Worm (Caenorhabditis elegans) whole organism, L1 larva: ENCODE measurements around the gene T26C12.2.

ENCODE experiments used
- C04F5.9 ChIP-seq: sonication (generic microtip); optimal IDR thresholded peaks from 2 replicates; lab custom pipeline; 2016; ENCODE audit warnings: missing genetic modification characterization, missing compliant biosample characterization
- F16B12.6 ChIP-seq: fragments of 150-350 bp; optimal IDR thresholded peaks from 2 replicates; lab custom pipeline; 2014; ENCODE audit warnings: missing biosample characterization, missing genetic modification characterization
- Y116A8C.19 ChIP-seq: sonication (generic microtip); optimal IDR thresholded peaks from 2 replicates; lab custom pipeline; 2016; ENCODE audit warnings: missing compliant biosample characterization, missing genetic modification characterization, borderline replicate concordance
- alr-1 ChIP-seq: fragments of 200-800 bp; sonication (Bioruptor generic); optimal IDR thresholded peaks from 2 replicates; lab custom pipeline; 2018; ENCODE audit warnings: borderline replicate concordance, mild to moderate bottlenecking, missing genetic modification characterization, missing compliant biosample characterization
- aly-2 ChIP-seq: fragments of 150-350 bp; optimal IDR thresholded peaks from 2 replicates; lab custom pipeline; 2014; ENCODE audit warnings: missing biosample characterization, missing genetic modification characterization
- ama-1 ChIP-seq: fragments of 150-350 bp; optimal IDR thresholded peaks from 2 replicates; lab custom pipeline; 2014
- blmp-1 ChIP-seq: fragments of 150-350 bp; optimal IDR thresholded peaks from 2 replicates; lab custom pipeline; 2014; ENCODE audit warnings: missing biosample characterization, missing genetic modification characterization
- ceh-63 ChIP-seq: fragments of 200-800 bp; sonication (Bioruptor generic); optimal IDR thresholded peaks from 2 replicates; lab custom pipeline; 2018; ENCODE audit warnings: mild to moderate bottlenecking, missing genetic modification characterization, missing compliant biosample characterization
- ceh-8 ChIP-seq: fragments of 200-800 bp; sonication (Bioruptor generic); optimal IDR thresholded peaks from 2 replicates; lab custom pipeline; 2018; ENCODE audit warnings: mild to moderate bottlenecking, missing genetic modification characterization, moderate library complexity, missing compliant biosample characterization
- ceh-82 ChIP-seq, 3 experiments: fragments of 150-350 bp in 1 of 3; sonication (generic microtip) in 2 of 3; optimal IDR thresholded peaks; 2 replicates each; lab custom pipeline; 2014 to 2017; ENCODE audit warnings: missing biosample characterization in 3 of 3, missing genetic modification characterization in 3 of 3
- ceh-88 ChIP-seq: fragments of 200-800 bp; sonication (Bioruptor generic); IDR thresholded peaks from 2 replicates; pipeline ENCODE4 v1.3.6; 2022; ENCODE audit warnings: missing genetic modification characterization, missing compliant biosample characterization
- ces-1 ChIP-seq: fragments of 150-350 bp; optimal IDR thresholded peaks from 2 replicates; lab custom pipeline; 2014; ENCODE audit warnings: missing biosample characterization, missing genetic modification reagents, missing genetic modification characterization
- elt-2 ChIP-seq: sonication (generic microtip); optimal IDR thresholded peaks from 2 replicates; lab custom pipeline; 2016; ENCODE audit warnings: missing genetic modification characterization, mild to moderate bottlenecking, inconsistent platforms, missing compliant biosample characterization, missing genetic modification reagents
- ets-5 ChIP-seq: fragments of 200-800 bp; sonication (Bioruptor generic); IDR thresholded peaks from 2 replicates; pipeline ENCODE4 v1.3.6; 2022; ENCODE audit warnings: missing genetic modification characterization, missing compliant biosample characterization
- fkh-4 ChIP-seq: sonication (generic microtip); optimal IDR thresholded peaks from 2 replicates; lab custom pipeline; 2016; ENCODE audit warnings: missing compliant biosample characterization, missing genetic modification characterization, borderline replicate concordance
- fos-1 ChIP-seq: fragments of 150-350 bp; optimal IDR thresholded peaks from 2 replicates; lab custom pipeline; 2014; ENCODE audit warnings: missing biosample characterization, missing genetic modification characterization
- hlh-4 ChIP-seq: sonication (generic microtip); optimal IDR thresholded peaks from 2 replicates; lab custom pipeline; 2016; ENCODE audit warnings: mild to moderate bottlenecking, missing genetic modification characterization, missing compliant biosample characterization
- hpl-2 ChIP-seq: fragments of 150-350 bp; optimal IDR thresholded peaks from 2 replicates; lab custom pipeline; 2014; ENCODE audit warnings: missing biosample characterization, missing genetic modification reagents, missing genetic modification characterization
- irx-1 ChIP-seq: sonication (generic microtip); optimal IDR thresholded peaks from 2 replicates; lab custom pipeline; 2016; ENCODE audit warnings: missing genetic modification characterization, missing compliant biosample characterization
- isw-1 ChIP-seq: fragments of 200-800 bp; sonication (Bioruptor generic); IDR thresholded peaks from 2 replicates; pipeline ENCODE4 v1.3.6; 2022; ENCODE audit warnings: missing genetic modification characterization, missing compliant biosample characterization
- lin-13 ChIP-seq: fragments of 150-350 bp; optimal IDR thresholded peaks from 2 replicates; lab custom pipeline; 2014; ENCODE audit warnings: missing biosample characterization, missing genetic modification reagents, missing genetic modification characterization
- lin-14 ChIP-seq: fragments of 200-800 bp; sonication (Bioruptor generic); optimal IDR thresholded peaks from 2 replicates; lab custom pipeline; 2018; ENCODE audit warnings: mild to moderate bottlenecking, missing genetic modification characterization, moderate library complexity, missing compliant biosample characterization
- lin-39 ChIP-seq: fragments of 150-350 bp; optimal IDR thresholded peaks from 2 replicates; lab custom pipeline; 2014; ENCODE audit warnings: missing biosample characterization, missing genetic modification reagents, missing genetic modification characterization
- mep-1 ChIP-seq: fragments of 150-350 bp; optimal IDR thresholded peaks from 2 replicates; lab custom pipeline; 2014; ENCODE audit warnings: missing biosample characterization, missing genetic modification characterization
- nhr-237 ChIP-seq: fragments of 150-350 bp; optimal IDR thresholded peaks from 2 replicates; lab custom pipeline; 2014; ENCODE audit warnings: missing biosample characterization, missing genetic modification characterization
- nhr-71 ChIP-seq: sonication (generic microtip); optimal IDR thresholded peaks from 2 replicates; lab custom pipeline; 2016; ENCODE audit warnings: mild to moderate bottlenecking, missing genetic modification characterization, moderate library complexity, missing compliant biosample characterization
- nhr-77 ChIP-seq: fragments of 150-350 bp; optimal IDR thresholded peaks from 2 replicates; lab custom pipeline; 2014; ENCODE audit warnings: missing biosample characterization, missing genetic modification characterization
- nhr-84 ChIP-seq: sonication (generic microtip); optimal IDR thresholded peaks from 2 replicates; lab custom pipeline; 2017; ENCODE audit warnings: missing biosample characterization, missing genetic modification characterization
- nhr-90 ChIP-seq: sonication (generic microtip); optimal IDR thresholded peaks from 2 replicates; lab custom pipeline; 2016; ENCODE audit warnings: mild to moderate bottlenecking, missing genetic modification characterization, missing compliant biosample characterization; ENCODE audit not compliant: poor library complexity
- pag-3 ChIP-seq: sonication (generic microtip); optimal IDR thresholded peaks from 2 replicates; lab custom pipeline; 2017; ENCODE audit warnings: missing genetic modification characterization, mild to moderate bottlenecking, missing compliant biosample characterization, antibody characterized with exemption, borderline replicate concordance; ENCODE audit not compliant: insufficient read depth
- pax-3 ChIP-seq: fragments of 200-800 bp; sonication (Bioruptor generic); optimal IDR thresholded peaks from 2 replicates; lab custom pipeline; 2018; ENCODE audit warnings: mild to moderate bottlenecking, missing genetic modification characterization, moderate library complexity, missing compliant biosample characterization
- sox-4 ChIP-seq: sonication (generic microtip); optimal IDR thresholded peaks from 2 replicates; lab custom pipeline; 2016; ENCODE audit warnings: missing genetic modification characterization, missing compliant biosample characterization
- sup-37 ChIP-seq: fragments of 200-800 bp; sonication (Bioruptor generic); optimal IDR thresholded peaks from 2 replicates; lab custom pipeline; 2018; ENCODE audit warnings: mild to moderate bottlenecking, missing genetic modification characterization, missing compliant biosample characterization
- swsn-7 ChIP-seq: sonication (generic microtip); optimal IDR thresholded peaks from 2 replicates; lab custom pipeline; 2016; ENCODE audit warnings: missing genetic modification characterization, missing compliant biosample characterization
- tbx-2 ChIP-seq: sonication (generic microtip); optimal IDR thresholded peaks from 2 replicates; lab custom pipeline; 2016; ENCODE audit warnings: missing genetic modification characterization, missing compliant biosample characterization
- unc-130 ChIP-seq: fragments of 150-350 bp; optimal IDR thresholded peaks from 2 replicates; lab custom pipeline; 2017; ENCODE audit warnings: missing biosample characterization, missing genetic modification characterization, inconsistent platforms
- unc-62 ChIP-seq: fragments of 150-350 bp; optimal IDR thresholded peaks from 2 replicates; lab custom pipeline; 2014; ENCODE audit warnings: missing biosample characterization, missing genetic modification reagents, missing genetic modification characterization
- unc-98 ChIP-seq: fragments of 200-800 bp; sonication (Bioruptor generic); IDR thresholded peaks from 2 replicates; pipeline ENCODE4 v1.3.6; 2022; ENCODE audit warnings: missing genetic modification characterization, missing compliant biosample characterization
- vab-15 ChIP-seq: sonication (generic microtip); optimal IDR thresholded peaks from 2 replicates; lab custom pipeline; 2017; ENCODE audit warnings: missing genotype, mild to moderate bottlenecking, missing genetic modification characterization, missing compliant biosample characterization
- xbp-1 ChIP-seq: sonication (generic microtip); optimal IDR thresholded peaks from 2 replicates; lab custom pipeline; 2016; ENCODE audit warnings: missing genetic modification characterization, missing compliant biosample characterization
- zip-4 ChIP-seq: fragments of 200-800 bp; sonication (Bioruptor generic); optimal IDR thresholded peaks from 2 replicates; lab custom pipeline; 2018; ENCODE audit warnings: mild to moderate bottlenecking, missing genetic modification characterization, moderate library complexity, missing compliant biosample characterization
- ztf-11 ChIP-seq, 2 experiments: sonication (generic microtip); optimal IDR thresholded peaks; 2 replicates each; lab custom pipeline; 2016 to 2017; ENCODE audit warnings: missing genetic modification characterization in 2 of 2, missing biosample characterization in 1 of 2, missing compliant biosample characterization in 1 of 2

T26C12.2 gene

DNA sequence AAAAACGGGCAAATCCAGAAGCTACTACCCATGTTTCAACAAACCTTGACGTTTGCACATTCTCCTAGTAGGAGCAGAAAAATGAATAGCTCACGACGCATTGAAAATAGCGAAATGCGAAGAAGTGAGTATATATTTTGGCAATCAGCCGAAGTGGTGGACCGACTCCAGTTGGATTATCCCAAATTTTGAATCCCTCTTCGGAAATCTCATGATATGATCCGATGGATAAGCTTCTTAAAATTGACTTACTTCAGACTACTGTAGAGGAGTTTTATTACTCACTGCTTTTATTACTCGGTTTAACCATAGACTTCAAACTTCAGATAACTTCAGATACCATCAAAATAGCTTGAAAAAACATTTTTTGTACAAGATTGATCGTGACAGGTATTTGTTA, 23.7 kb upstream of the T26C12.2 start, which contains the start of gene gcy-23:
Gene gcy-23, minus strand, starts transcription at position 101 of the 400 bp plus-strand sequence.
- TF ChIP-seq lin-13 (GFP tag; lab: Kevin White, UChicago) (no peak), alr-1 (tag; lab: Kevin White, UChicago) (no peak), ets-5 (no peak), nhr-90 (tag; lab: Kevin White, UChicago) (no peak), vab-15 (tag; lab: Kevin White, UChicago) (no peak)
- TF ChIP-seq, all 84 proteins: peak for 0

ce11 chrIV:3278822-3279221, 13.3 kb upstream of the T26C12.2 start:
- TF ChIP-seq ama-1 (lab: Kevin White, UChicago) (no peak), nhr-237 (no peak), fkh-4 (tag; lab: Kevin White, UChicago) (no peak), hlh-4 (no peak), swsn-7 (tag; lab: Kevin White, UChicago) (no peak), tbx-2 (tag; lab: Kevin White, UChicago) (no peak), vab-15 (tag; lab: Kevin White, UChicago) (no peak), C04F5.9 (tag; lab: Kevin White, UChicago) (no peak), Y116A8C.19 (no peak), ceh-88 (GFP tag; lab: Robert Waterston, UW) (no peak), nhr-71 (tag; lab: Kevin White, UChicago) (no peak), lin-14 (no peak), sup-37 (no peak), F16B12.6 (tag; lab: Kevin White, UChicago) (no peak), elt-2 (no peak), pax-3 (tag; lab: Kevin White, UChicago) (no peak)
- TF ChIP-seq, all 84 proteins: peak for 0

- TF ChIP-seq unc-130 (tag; lab: Kevin White, UChicago) (no peak), pag-3 (tag; lab: Kevin White, UChicago) (no peak), nhr-84 (tag; lab: Kevin White, UChicago) (no peak), hlh-4 (no peak), ceh-8 (GFP tag; lab: Kevin White, UChicago) (no peak), ztf-11 (tag; optimal IDR thresholded peaks at IDR 0.05; lab: Kevin White, UChicago) (no peak), sup-37 (no peak), sox-4 (tag; lab: Kevin White, UChicago) (no peak), ama-1 (lab: Kevin White, UChicago) (no peak), ceh-82 (tag; optimal IDR thresholded peaks at IDR 0.05; lab: Kevin White, UChicago) (no peak), lin-13 (GFP tag; lab: Kevin White, UChicago) (no peak), tbx-2 (tag; lab: Kevin White, UChicago) (no peak), blmp-1 (tag; lab: Kevin White, UChicago) (no peak), alr-1 (tag; lab: Kevin White, UChicago) (no peak)
Measured at ce11 chrIV:3273295-3273694, 7.7 kb upstream of the T26C12.2 start, which contains the start of gene T26C12.3. Gene T26C12.3 (minus strand): TSS chrIV:3273395.

ce11 chrIV:3271342-3271741, 5.8 kb upstream of the T26C12.2 start:
- TF ChIP-seq lin-39 (no peak), aly-2 (tag; lab: Kevin White, UChicago) (no peak), nhr-77 (tag; lab: Kevin White, UChicago) (no peak), irx-1 (no peak), ets-5 (no peak), mep-1 (tag; lab: Kevin White, UChicago) (no peak), ces-1 (GFP tag; lab: Kevin White, UChicago) (no peak), isw-1 (GFP tag; lab: Robert Waterston, UW) (no peak), pag-3 (tag; lab: Kevin White, UChicago) (no peak), unc-62 (GFP tag; lab: Kevin White, UChicago) (no peak), unc-130 (tag; lab: Kevin White, UChicago) (no peak), unc-98 (GFP tag; lab: Robert Waterston, UW) (no peak), F16B12.6 (tag; lab: Kevin White, UChicago) (no peak), zip-4 (GFP tag; lab: Kevin White, UChicago) (no peak), swsn-7 (tag; lab: Kevin White, UChicago) (no peak), ceh-63 (GFP tag; lab: Kevin White, UChicago) (no peak), xbp-1 (tag; lab: Kevin White, UChicago) (no peak), hpl-2 (GFP tag; lab: Kevin White, UChicago) (no peak), fos-1 (no peak)
